Fruit fly (Drosophila melanogaster) whole organism, pupa: ENCODE measurements around the gene Samuel.

Experiments used
- CG12605 ChIP-seq: fragments of 200-800 bp; sonication (Bioruptor generic); IDR thresholded peaks from 2 replicates; pipeline ENCODE4 v1.3.6; 2022; ENCODE audit warnings: missing biosample characterization, missing genetic modification characterization
- CG17806 ChIP-seq: fragments of 200-800 bp; sonication (Bioruptor generic); optimal IDR thresholded peaks from 2 replicates; lab custom pipeline; 2018; ENCODE audit warnings: missing biosample characterization, mild to moderate bottlenecking, missing genetic modification characterization, moderate library complexity
- CG32121 ChIP-seq: fragments of 200-800 bp; sonication (Bioruptor generic); IDR thresholded peaks from 2 replicates; pipeline ENCODE4 v1.3.6; 2022; ENCODE audit warnings: missing biosample characterization, missing genetic modification characterization
- CG34367 ChIP-seq: fragments of 200-800 bp; sonication (Bioruptor generic); optimal IDR thresholded peaks from 2 replicates; lab custom pipeline; 2018; ENCODE audit warnings: missing biosample characterization, mild to moderate bottlenecking, missing genetic modification characterization
- CG8301 ChIP-seq: fragments of 200-800 bp; sonication (Bioruptor generic); optimal IDR thresholded peaks from 2 replicates; lab custom pipeline; 2018; ENCODE audit warnings: missing biosample characterization, mild to moderate bottlenecking, missing genetic modification characterization
- EcR ChIP-seq: fragments of 200-800 bp; sonication (Bioruptor generic); optimal IDR thresholded peaks from 3 replicates; lab custom pipeline; 2019; ENCODE audit warnings: missing biosample characterization, missing genetic modification characterization, mild to moderate bottlenecking, moderate library complexity, missing genetic modification reagents
- Snoo ChIP-seq: fragments of 200-800 bp; sonication (Bioruptor generic); optimal IDR thresholded peaks from 3 replicates; lab custom pipeline; 2017; ENCODE audit warnings: missing biosample characterization, mild to moderate bottlenecking, missing genetic modification characterization, inconsistent platforms
- fd96Ca ChIP-seq: fragments of 200-800 bp; sonication (Bioruptor generic); IDR thresholded peaks from 3 replicates; pipeline ENCODE4 v1.3.6; 2022; ENCODE audit warnings: missing biosample characterization, missing genetic modification characterization

DNA sequence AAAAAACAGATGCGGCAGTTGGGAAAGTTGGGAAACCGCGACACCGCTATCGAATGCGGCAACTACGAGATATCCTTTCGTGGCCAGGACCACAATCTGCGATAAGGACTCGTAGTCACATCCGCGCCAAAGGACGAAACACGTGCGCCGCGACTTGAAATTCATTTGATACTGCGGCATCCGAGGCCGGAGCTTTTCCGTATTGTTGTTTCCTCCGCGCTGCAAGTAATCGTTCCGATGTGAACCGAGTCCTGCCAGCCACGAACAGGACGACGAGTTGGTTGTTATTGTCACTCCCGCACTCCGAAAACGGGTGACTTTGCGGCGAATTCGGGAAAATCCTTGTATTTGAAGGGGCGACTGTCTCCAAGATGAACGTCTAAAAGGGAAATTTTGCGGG is 102.8 kb downstream of the Samuel start, which contains the start of gene dpr2:
- TF ChIP-seq CG12605: no peak
- TF ChIP-seq CG17806 (tag; lab: Kevin White, UChicago): no peak
- no peak for TF ChIP-seq EcR (GFP tag; lab: Kevin White, UChicago)
- TF ChIP-seq Snoo (tag; lab: Kevin White, UChicago): no peak
- no peak for TF ChIP-seq fd96Ca
- no peak for TF ChIP-seq CG34367
- no peak for TF ChIP-seq CG32121 (GFP tag; lab: Robert Waterston, UW)
- TF ChIP-seq CG8301: no peak
